Fruit fly (Drosophila melanogaster) whole organism, wandering third instar larva: ENCODE results near the gene Spn85F.

Source experiments
- Abd-B ChIP-seq: fragments of >200 bp; optimal IDR thresholded peaks from 2 replicates; lab custom pipeline; 2017; ENCODE audit warnings: missing biosample characterization, missing genetic modification characterization
- CG32264 ChIP-seq: fragments of 200-800 bp; sonication (Bioruptor generic); optimal IDR thresholded peaks from 2 replicates; lab custom pipeline; 2016; ENCODE audit warnings: missing biosample characterization, missing genetic modification characterization
- CG9705 ChIP-seq: fragments of 200-800 bp; sonication (Bioruptor generic); optimal IDR thresholded peaks from 2 replicates; lab custom pipeline; 2018; ENCODE audit warnings: missing biosample characterization, mild to moderate bottlenecking, missing genetic modification characterization
- CrebA ChIP-seq: fragments of 200-800 bp; sonication (Bioruptor generic); optimal IDR thresholded peaks from 2 replicates; lab custom pipeline; 2016; ENCODE audit warnings: missing biosample characterization, mild to moderate bottlenecking, missing genetic modification characterization, borderline replicate concordance
- Dfd ChIP-seq: fragments of >200 bp; optimal IDR thresholded peaks from 2 replicates; lab custom pipeline; 2017; ENCODE audit warnings: missing biosample characterization, missing genetic modification characterization
- Dif ChIP-seq: fragments of 200-275, 200-300 bp; sonication (Bioruptor generic); optimal IDR thresholded peaks from 2 replicates; lab custom pipeline; 2018; ENCODE audit warnings: missing biosample characterization, missing genetic modification characterization; ENCODE audit not compliant: partially characterized antibody
- GATAd ChIP-seq: sonication (Bioruptor generic); optimal IDR thresholded peaks from 2 replicates; lab custom pipeline; 2016; ENCODE audit warnings: missing biosample characterization, missing genetic modification characterization
- HLH106 ChIP-seq: fragments of 200-800 bp; optimal IDR thresholded peaks from 3 replicates; lab custom pipeline; 2019; ENCODE audit warnings: missing biosample characterization, mild to moderate bottlenecking, missing genetic modification characterization, moderate library complexity
- Hnf4 ChIP-seq: fragments of 200-800 bp; sonication (Bioruptor generic); optimal IDR thresholded peaks from 2 replicates; lab custom pipeline; 2016; ENCODE audit warnings: missing biosample characterization, mild to moderate bottlenecking, missing genetic modification characterization
- Hr78 ChIP-seq: fragments of >200 bp; optimal IDR thresholded peaks from 2 replicates; lab custom pipeline; 2017; ENCODE audit warnings: missing biosample characterization, missing genetic modification characterization
- Hr83 ChIP-seq: fragments of 200-300 bp; sonication (Bioruptor generic); optimal IDR thresholded peaks from 2 replicates; lab custom pipeline; 2016; ENCODE audit warnings: missing biosample characterization, mild to moderate bottlenecking, missing genetic modification characterization, moderate library complexity; ENCODE audit not compliant: poor library complexity, severe bottlenecking
- Jra ChIP-seq: sonication (Bioruptor generic); optimal IDR thresholded peaks from 2 replicates; lab custom pipeline; 2016; ENCODE audit warnings: missing biosample characterization, missing genetic modification characterization
- Mio ChIP-seq: sonication (Bioruptor generic); optimal IDR thresholded peaks from 2 replicates; lab custom pipeline; 2016; ENCODE audit warnings: missing biosample characterization, missing genetic modification characterization
- Myc ChIP-seq: fragments of >200 bp; optimal IDR thresholded peaks from 2 replicates; lab custom pipeline; 2017
- N ChIP-seq: fragments of >200 bp; optimal IDR thresholded peaks from 2 replicates; lab custom pipeline; 2018; ENCODE audit warnings: missing biosample characterization, missing external identifiers, missing genetic modification characterization
- OdsH ChIP-seq: fragments of 200-800 bp; sonication (Bioruptor generic); optimal IDR thresholded peaks from 2 replicates; lab custom pipeline; 2016; ENCODE audit warnings: missing biosample characterization, mild to moderate bottlenecking, missing genetic modification characterization
- Rel ChIP-seq, 2 experiments: fragments of 200-800 bp; sonication (Bioruptor generic) in 1 of 2; optimal IDR thresholded peaks; 2 replicates in 1 of 2; 3 replicates in 1 of 2; lab custom pipeline; 2016 to 2019; ENCODE audit warnings: mild to moderate bottlenecking in 2 of 2, missing biosample characterization in 2 of 2, missing genetic modification characterization in 2 of 2, moderate library complexity in 1 of 2
- Sp1 ChIP-seq: fragments of 200-800 bp; sonication (Bioruptor generic); optimal IDR thresholded peaks from 3 replicates; lab custom pipeline; 2019; ENCODE audit warnings: missing biosample characterization, mild to moderate bottlenecking, missing genetic modification characterization, moderate library complexity
- Vsx2 ChIP-seq: fragments of 200-300, 225-300 bp; sonication (Bioruptor generic); optimal IDR thresholded peaks from 2 replicates; lab custom pipeline; 2018; ENCODE audit warnings: missing biosample characterization, missing genetic modification characterization; ENCODE audit not compliant: partially characterized antibody
- br ChIP-seq: fragments of 200-800 bp; sonication (Bioruptor generic); optimal IDR thresholded peaks from 2 replicates; lab custom pipeline; 2016; ENCODE audit warnings: missing biosample characterization, missing genetic modification characterization
- brk ChIP-seq: fragments of 200-800 bp; sonication (Bioruptor generic); optimal IDR thresholded peaks from 2 replicates; lab custom pipeline; 2016; ENCODE audit warnings: missing biosample characterization, mild to moderate bottlenecking, missing genetic modification characterization
- dl ChIP-seq, 2 experiments: fragments of 175-275, 200-275 bp in 1 of 2; fragments of 200-275 bp in 1 of 2; sonication (Bioruptor generic); optimal IDR thresholded peaks; lab custom pipeline; 2018; ENCODE audit warnings: mild to moderate bottlenecking in 2 of 2, missing biosample characterization in 2 of 2, missing genetic modification characterization in 2 of 2, moderate library complexity in 2 of 2; ENCODE audit not compliant: partially characterized antibody in 2 of 2, insufficient read depth in 1 of 2
- dmrt93B ChIP-seq: fragments of 200-800 bp; sonication (Bioruptor generic); optimal IDR thresholded peaks from 2 replicates; lab custom pipeline; 2018; ENCODE audit warnings: missing biosample characterization, mild to moderate bottlenecking, missing genetic modification characterization
- dsf ChIP-seq: sonication (Bioruptor generic); optimal IDR thresholded peaks from 2 replicates; lab custom pipeline; 2016; ENCODE audit warnings: missing biosample characterization, missing genetic modification characterization, borderline replicate concordance
- ey ChIP-seq: fragments of 200-800 bp; sonication (Bioruptor generic); optimal IDR thresholded peaks from 2 replicates; lab custom pipeline; 2016; ENCODE audit warnings: missing biosample characterization, missing genetic modification characterization
- foxo ChIP-seq, 2 experiments: fragments of 200-800 bp; sonication (Bioruptor generic); optimal IDR thresholded peaks; 2 replicates in 1 of 2; 3 replicates in 1 of 2; lab custom pipeline; 2016 to 2017; ENCODE audit warnings: missing biosample characterization in 2 of 2, missing genetic modification characterization in 2 of 2
- fru ChIP-seq: fragments of 200-800 bp; sonication (Bioruptor generic); optimal IDR thresholded peaks from 3 replicates; lab custom pipeline; 2016; ENCODE audit warnings: missing biosample characterization, mild to moderate bottlenecking, missing genetic modification characterization
- h ChIP-seq: fragments of 200-800 bp; sonication (Bioruptor generic); optimal IDR thresholded peaks from 3 replicates; lab custom pipeline; 2016; ENCODE audit warnings: missing biosample characterization, mild to moderate bottlenecking, missing genetic modification characterization
- jim ChIP-seq: fragments of 175-275, 200-325 bp; sonication (Bioruptor generic); optimal IDR thresholded peaks from 2 replicates; lab custom pipeline; 2016; ENCODE audit warnings: missing biosample characterization, mild to moderate bottlenecking, missing genetic modification characterization
- lola ChIP-seq: fragments of >200 bp; optimal IDR thresholded peaks from 2 replicates; lab custom pipeline; 2017; ENCODE audit warnings: missing biosample characterization, missing genetic modification characterization
- pan ChIP-seq: fragments of >200 bp; optimal IDR thresholded peaks from 2 replicates; lab custom pipeline; 2017
- psq ChIP-seq: fragments of 200-800 bp; sonication (Bioruptor generic); optimal IDR thresholded peaks from 3 replicates; lab custom pipeline; 2017; ENCODE audit warnings: missing biosample characterization, mild to moderate bottlenecking, missing genetic modification characterization, moderate library complexity
- rgr ChIP-seq: fragments of 200-800 bp; sonication (Bioruptor generic); optimal IDR thresholded peaks from 3 replicates; lab custom pipeline; 2016; ENCODE audit warnings: missing biosample characterization, mild to moderate bottlenecking, missing genetic modification characterization
- sage ChIP-seq: fragments of 200-800 bp; sonication (Bioruptor generic); optimal IDR thresholded peaks from 2 replicates; lab custom pipeline; 2016; ENCODE audit warnings: missing biosample characterization, mild to moderate bottlenecking, missing genetic modification characterization
- sv ChIP-seq: fragments of 200-800 bp; sonication (Bioruptor generic); optimal IDR thresholded peaks from 3 replicates; lab custom pipeline; 2016; ENCODE audit warnings: missing biosample characterization, missing genetic modification characterization
- tai ChIP-seq: sonication (Bioruptor generic); optimal IDR thresholded peaks from 2 replicates; lab custom pipeline; 2016; ENCODE audit warnings: missing biosample characterization, missing genetic modification characterization
- usp ChIP-seq: fragments of >200 bp; optimal IDR thresholded peaks from 2 replicates; lab custom pipeline; 2017; ENCODE audit warnings: missing biosample characterization, missing genetic modification characterization
- woc ChIP-seq: sonication (Bioruptor generic); optimal IDR thresholded peaks from 2 replicates; lab custom pipeline; 2016; ENCODE audit warnings: missing biosample characterization, mild to moderate bottlenecking, missing genetic modification characterization

Gene Spn85F

dm6 chr3R:9966109-9966701 is 30.8 kb upstream of the Spn85F start:
- TF ChIP-seq usp (GFP tag; lab: Kevin White, UChicago) (no peak), Hnf4 (GFP tag; lab: Kevin White, UChicago) (no peak), Jra (GFP tag; lab: Kevin White, UChicago) (no peak), Rel (GFP tag; optimal IDR thresholded peaks at IDR 0.05; lab: Kevin White, UChicago) (no peak), Rel (tag; optimal IDR thresholded peaks at IDR 0.05; lab: Kevin White, UChicago) (no peak), fru (GFP tag; lab: Kevin White, UChicago) (peak; percentile 27), Dif (GFP tag; lab: Kevin White, UChicago) (no peak), HLH106 (tag; lab: Kevin White, UChicago) (no peak), br (GFP tag; lab: Kevin White, UChicago) (no peak), pan (lab: Kevin White, UChicago) (no peak), brk (GFP tag; lab: Kevin White, UChicago) (no peak), lola (no peak), h (GFP tag; lab: Kevin White, UChicago) (peak; percentile 4), foxo (GFP tag; optimal IDR thresholded peaks at IDR 0.05; lab: Kevin White, UChicago) (peak in 1 of 2 experiments; percentile 28), tai (no peak), Hr83 (GFP tag; lab: Kevin White, UChicago) (no peak), woc (GFP tag; lab: Kevin White, UChicago) (no peak)

dm6 chr3R:9968239-9968638 is 28.7 kb upstream of the Spn85F start:
- TF ChIP-seq Hr78 (GFP tag; lab: Kevin White, UChicago) (no peak), h (GFP tag; lab: Kevin White, UChicago) (peak; percentile 53), tai (no peak), Rel (GFP tag; optimal IDR thresholded peaks at IDR 0.05; lab: Kevin White, UChicago) (no peak), Rel (tag; optimal IDR thresholded peaks at IDR 0.05; lab: Kevin White, UChicago) (peak; percentile 84), fru (GFP tag; lab: Kevin White, UChicago) (peak; percentile 43), Hr83 (GFP tag; lab: Kevin White, UChicago) (peak; percentile 16), Hnf4 (GFP tag; lab: Kevin White, UChicago) (peak; percentile 20), Vsx2 (GFP tag; lab: Kevin White, UChicago) (no peak), CrebA (GFP tag; lab: Kevin White, UChicago) (peak; percentile 70), rgr (GFP tag; lab: Kevin White, UChicago) (no peak)

dm6 chr3R:9968827-9969675 is 27.9 kb upstream of the Spn85F start:
- TF ChIP-seq Abd-B (GFP tag; lab: Kevin White, UChicago) (no peak), jim (GFP tag; lab: Kevin White, UChicago) (no peak), br (GFP tag; lab: Kevin White, UChicago) (peak; percentile 24), sv (GFP tag; lab: Kevin White, UChicago) (no peak), Rel (GFP tag; optimal IDR thresholded peaks at IDR 0.05; lab: Kevin White, UChicago) (no peak), Rel (tag; optimal IDR thresholded peaks at IDR 0.05; lab: Kevin White, UChicago) (peak; percentile 98), tai (no peak), Hr78 (GFP tag; lab: Kevin White, UChicago) (no peak), woc (GFP tag; lab: Kevin White, UChicago) (no peak), foxo (GFP tag; optimal IDR thresholded peaks at IDR 0.05; lab: Kevin White, UChicago) (no peak), lola (no peak), brk (GFP tag; lab: Kevin White, UChicago) (no peak), rgr (GFP tag; lab: Kevin White, UChicago) (no peak), Jra (GFP tag; lab: Kevin White, UChicago) (peak; percentile 21), OdsH (GFP tag; lab: Kevin White, UChicago) (no peak), N (GFP tag; lab: Kevin White, UChicago) (no peak), CrebA (GFP tag; lab: Kevin White, UChicago) (peak; percentile 36), Dif (GFP tag; lab: Kevin White, UChicago) (no peak), CG9705 (GFP tag; lab: Kevin White, UChicago) (no peak), Myc (lab: Kevin White, UChicago) (no peak), h (GFP tag; lab: Kevin White, UChicago) (peak; percentile 81), ey (no peak), Vsx2 (GFP tag; lab: Kevin White, UChicago) (no peak), sage (GFP tag; lab: Kevin White, UChicago) (no peak), Mio (no peak), pan (lab: Kevin White, UChicago) (no peak), Hnf4 (GFP tag; lab: Kevin White, UChicago) (peak; percentile 70), usp (GFP tag; lab: Kevin White, UChicago) (no peak), GATAd (GFP tag; lab: Kevin White, UChicago) (no peak), dl (GFP tag; optimal IDR thresholded peaks at IDR 0.05; lab: Kevin White, UChicago; ENCODE audit: insufficient read depth in 1 of 2, partially characterized antibody in 2 of 2) (no peak), Hr83 (GFP tag; lab: Kevin White, UChicago) (peak; percentile 33), dmrt93B (no peak), CG32264 (GFP tag; lab: Kevin White, UChicago) (no peak), psq (GFP tag; lab: Kevin White, UChicago) (peak; percentile 20), dsf (GFP tag; lab: Kevin White, UChicago) (no peak), Dfd (no peak), Sp1 (no peak), fru (GFP tag; lab: Kevin White, UChicago) (no peak), HLH106 (tag; lab: Kevin White, UChicago) (no peak)
